Worm (Caenorhabditis elegans): ENCODE results near the gene ZK1320.11.

ZK1320.11 gene

DNA sequence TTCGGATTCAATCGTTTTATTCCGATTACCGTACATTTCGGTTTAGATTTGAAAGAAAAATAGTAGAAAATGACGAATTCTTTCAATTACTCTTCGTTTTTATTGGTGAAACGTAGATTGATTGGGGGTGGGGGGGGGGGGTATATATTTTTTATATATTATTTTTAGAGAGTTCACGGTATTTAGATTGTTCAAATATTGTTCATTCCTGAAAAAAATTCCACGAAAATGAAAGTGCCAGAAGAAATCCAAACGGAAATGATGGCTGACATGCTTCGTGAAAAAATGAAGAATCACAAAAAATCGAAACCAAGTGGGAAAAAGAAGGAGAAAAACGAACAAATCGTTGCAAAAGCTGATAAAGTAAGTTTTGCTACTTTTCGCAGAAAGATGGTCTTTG lies 32.9 kb downstream of the ZK1320.11 start, which contains the start of the genes Y53C12A.8 and Y53C12A.7:
TSS of gene Y53C12A.8 (minus strand) at position 101 of the 400 bp plus-strand sequence.
TSS of gene Y53C12A.7 (plus strand) at position 181 of the 400 bp plus-strand sequence.
- TF ChIP-seq elt-3 (tag; optimal IDR thresholded peaks at IDR 0.05) (no peak), nhr-67 (tag; optimal IDR thresholded peaks at IDR 0.05) (no peak), nhr-12 (tag; optimal IDR thresholded peaks at IDR 0.05) (no peak), ceh-28 (tag; optimal IDR thresholded peaks at IDR 0.05) (no peak), sea-2 (GFP tag; optimal IDR thresholded peaks at IDR 0.05) (no peak), ceh-9 (tag; optimal IDR thresholded peaks at IDR 0.05) (no peak), mdl-1 (tag; optimal IDR thresholded peaks at IDR 0.05) (no peak), fkh-2 (tag; optimal IDR thresholded peaks at IDR 0.05) (no peak), skn-1 (tag; optimal IDR thresholded peaks at IDR 0.05) (no peak), pqm-1 (tag; optimal IDR thresholded peaks at IDR 0.05) (no peak)

DNA sequence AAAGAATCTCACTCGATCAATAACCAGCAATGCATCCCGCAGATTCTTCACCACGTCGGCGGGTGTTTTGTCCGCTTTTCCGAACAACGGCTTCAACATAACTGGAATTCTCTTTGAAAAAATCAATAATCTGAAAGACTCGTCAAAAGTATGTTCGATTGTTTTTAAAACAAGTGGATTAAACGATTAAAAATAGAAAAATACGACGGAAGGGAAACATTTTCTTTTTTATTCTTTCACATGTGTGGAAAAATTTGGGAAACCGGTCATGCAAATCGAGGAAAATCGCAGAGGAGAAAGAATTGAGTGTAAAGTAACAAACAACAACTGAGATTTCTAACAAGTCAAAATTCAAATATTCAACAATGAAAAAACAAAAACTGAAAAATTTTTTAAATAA lies 36.2 kb downstream of the ZK1320.11 start, which contains the start of gene mop-25.2:
TSS of gene mop-25.2 (minus strand) at position 101 of the 400 bp plus-strand sequence.
- TF ChIP-seq egl-27 (tag; optimal IDR thresholded peaks at IDR 0.05) (no peak), nhr-43 (tag; optimal IDR thresholded peaks at IDR 0.05; ENCODE audit: poor library complexity, severe bottlenecking) (no peak), ceh-28 (tag; optimal IDR thresholded peaks at IDR 0.05) (peak; percentile 17), pha-4 (tag; optimal IDR thresholded peaks at IDR 0.05) (no peak), skn-1 (tag; optimal IDR thresholded peaks at IDR 0.05) (no peak), nhr-237 (tag; optimal IDR thresholded peaks at IDR 0.05) (no peak)

DNA sequence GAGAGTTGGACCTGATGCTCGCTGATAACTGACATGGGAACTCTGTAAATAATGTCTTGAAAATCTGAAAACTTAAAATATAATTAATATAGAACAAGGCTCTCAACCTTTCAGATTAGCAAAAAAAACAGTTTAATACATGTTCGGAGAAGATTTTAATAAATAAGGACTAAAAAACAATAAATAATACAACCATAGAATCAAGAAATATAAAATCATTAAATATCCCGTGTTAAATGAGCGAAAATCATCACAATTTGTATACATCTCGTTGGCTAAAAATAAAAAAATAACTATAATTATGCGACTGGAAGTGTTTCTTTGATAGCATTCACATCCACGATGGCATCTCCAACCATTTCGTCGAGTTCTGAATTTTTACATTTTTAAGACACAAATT lies 37.3 kb downstream of the ZK1320.11 start, which contains the start of gene Y53C12A.10:
TSS of gene Y53C12A.10 (minus strand) at position 101 of the 400 bp plus-strand sequence.
- no peak for TF ChIP-seq egl-27 (tag; optimal IDR thresholded peaks at IDR 0.05)
- no peak for TF ChIP-seq pha-4 (tag; optimal IDR thresholded peaks at IDR 0.05)
- TF ChIP-seq mdl-1 (tag; optimal IDR thresholded peaks at IDR 0.05), result no peak
- no peak for TF ChIP-seq lin-15B (tag; optimal IDR thresholded peaks at IDR 0.05)
- TF ChIP-seq skn-1 (tag; optimal IDR thresholded peaks at IDR 0.05), result no peak
- TF ChIP-seq ztf-11 (tag; optimal IDR thresholded peaks at IDR 0.05), result no peak

DNA sequence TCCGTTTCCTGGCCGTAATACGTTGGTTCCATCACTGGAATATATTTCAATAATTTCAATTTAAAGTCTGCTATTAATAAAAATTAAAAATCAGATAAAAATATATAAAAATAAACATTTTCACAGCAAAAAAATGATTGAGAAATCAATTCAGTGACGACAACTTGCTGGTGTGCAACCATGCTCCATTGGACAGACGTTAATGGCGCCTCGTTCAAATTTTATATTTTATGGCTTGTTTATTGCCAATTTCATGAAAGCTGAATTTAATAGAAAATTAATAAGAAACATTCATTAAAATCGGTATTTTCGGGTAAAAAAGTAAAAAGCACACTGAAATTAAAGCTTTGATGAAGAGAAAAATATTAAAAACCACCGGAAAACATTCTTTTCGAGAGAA lies 38.8 kb downstream of the ZK1320.11 start, which contains the start of gene Y53C12A.3:
TSS of gene Y53C12A.3 (minus strand) at position 34 of the 400 bp plus-strand sequence.
- peak; percentile 52 for TF ChIP-seq nfya-1 (tag; optimal IDR thresholded peaks at IDR 0.05; ENCODE audit: insufficient read depth)
- TF ChIP-seq pha-4 (tag; optimal IDR thresholded peaks at IDR 0.05), result peak; percentile 78
- peak; percentile 54 for TF ChIP-seq hmg-11 (tag; optimal IDR thresholded peaks at IDR 0.05)
- TF ChIP-seq lin-39 (tag; optimal IDR thresholded peaks at IDR 0.05), result peak; percentile 16
- TF ChIP-seq ama-1 (optimal IDR thresholded peaks at IDR 0.05), result no peak
- TF ChIP-seq egl-5 (tag; optimal IDR thresholded peaks at IDR 0.05), result peak; percentile 4
- TF ChIP-seq lsy-12 (tag; optimal IDR thresholded peaks at IDR 0.05), result no peak
- peak; percentile 8 for TF ChIP-seq nhr-23 (tag; optimal IDR thresholded peaks at IDR 0.05)
- no peak for TF ChIP-seq nhr-43 (tag; optimal IDR thresholded peaks at IDR 0.05; ENCODE audit: poor library complexity, severe bottlenecking)
- no peak for TF ChIP-seq fos-1 (tag; optimal IDR thresholded peaks at IDR 0.05)
- no peak for TF ChIP-seq R02D3.7 (tag; optimal IDR thresholded peaks at IDR 0.05)
- no peak for TF ChIP-seq nhr-28 (tag; optimal IDR thresholded peaks at IDR 0.05)
- TF ChIP-seq ztf-4 (tag; optimal IDR thresholded peaks at IDR 0.05), result no peak
- no peak for TF ChIP-seq elt-2 (tag; optimal IDR thresholded peaks at IDR 0.05)
- no peak for TF ChIP-seq nhr-25 (tag; optimal IDR thresholded peaks at IDR 0.05)
- TF ChIP-seq egl-27 (tag; optimal IDR thresholded peaks at IDR 0.05), result no peak
- peak; percentile 51 for TF ChIP-seq lin-15B (tag; optimal IDR thresholded peaks at IDR 0.05)

DNA sequence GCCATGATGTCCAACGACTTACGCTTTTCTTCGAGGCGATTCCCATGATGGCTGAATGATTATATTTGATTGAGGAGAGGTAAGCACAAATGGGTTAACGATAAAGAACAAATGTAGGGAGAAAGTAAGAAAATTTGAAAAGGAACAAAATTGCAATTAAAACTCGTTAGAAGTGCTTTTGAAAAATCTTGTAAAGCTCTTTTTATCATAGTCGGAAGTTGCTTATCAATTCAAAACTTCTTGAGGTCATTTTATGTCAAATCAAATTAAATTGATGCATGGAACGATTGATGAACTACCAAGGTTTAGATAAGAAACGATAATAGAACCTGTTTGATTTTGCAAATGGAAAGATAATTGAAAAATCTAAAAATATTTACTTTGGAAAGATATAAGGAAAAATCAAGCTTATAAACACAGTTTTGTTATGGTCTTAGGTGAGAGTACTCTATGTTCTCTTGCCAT lies 41.4 kb downstream of the ZK1320.11 start, which contains the start of gene glt-5:
TSS of gene glt-5 (minus strand) at position 51 of the 465 bp plus-strand sequence.
- TF ChIP-seq pha-4 (tag; optimal IDR thresholded peaks at IDR 0.05) (no peak), R02D3.7 (tag; optimal IDR thresholded peaks at IDR 0.05) (no peak), egl-27 (tag; optimal IDR thresholded peaks at IDR 0.05) (no peak), elt-1 (tag; optimal IDR thresholded peaks at IDR 0.05) (no peak), fkh-10 (GFP tag; optimal IDR thresholded peaks at IDR 0.05) (no peak), nhr-67 (tag; optimal IDR thresholded peaks at IDR 0.05) (no peak), nhr-12 (tag; optimal IDR thresholded peaks at IDR 0.05) (no peak), ZK546.5 (tag; optimal IDR thresholded peaks at IDR 0.05) (no peak), eor-1 (tag; optimal IDR thresholded peaks at IDR 0.05) (no peak), ceh-9 (tag; optimal IDR thresholded peaks at IDR 0.05) (no peak), nhr-28 (tag; optimal IDR thresholded peaks at IDR 0.05) (no peak), lsy-12 (tag; optimal IDR thresholded peaks at IDR 0.05) (no peak), ztf-11 (tag; optimal IDR thresholded peaks at IDR 0.05) (no peak)

Data from whole organism, L3 larva.